Fruit fly (Drosophila melanogaster) whole organism: ENCODE data around the gene CG43137.
A peak's percentile ranks its signal among the peaks of the same experiment; 100 is the strongest.

Source experiments
- CG8478 ChIP-seq: fragments of >200 bp; optimal IDR thresholded peaks from 2 replicates; lab custom pipeline; 2018; ENCODE audit warnings: inconsistent platforms
- Dll ChIP-seq: fragments of >200 bp; optimal IDR thresholded peaks from 2 replicates; lab custom pipeline; 2017
- EcR ChIP-seq, 2 experiments: fragments of >200 bp; optimal IDR thresholded peaks; 2 replicates each; lab custom pipeline; 2017; ENCODE audit warnings: missing biosample characterization in 2 of 2, missing genetic modification characterization in 2 of 2, missing genetic modification reagents in 2 of 2
- pan ChIP-seq: fragments of >200 bp; optimal IDR thresholded peaks from 2 replicates; lab custom pipeline; 2017
- psq ChIP-seq: fragments of >200 bp; optimal IDR thresholded peaks from 2 replicates; lab custom pipeline; 2017
- usp ChIP-seq: fragments of >200 bp; optimal IDR thresholded peaks from 2 replicates; lab custom pipeline; 2017; ENCODE audit warnings: missing biosample characterization, missing genetic modification characterization, mixed read lengths

Gene CG43137

dm6 chrX:5885973-5886372 is 21.0 kb upstream of the CG43137 start:
- TF ChIP-seq usp (GFP tag; lab: Kevin White, UChicago) (no peak), EcR (GFP tag; optimal IDR thresholded peaks at IDR 0.05; lab: Kevin White, UChicago) (no peak), psq (no peak), CG8478 (no peak), pan (lab: Kevin White, UChicago) (no peak), Dll (no peak)

- no peak for TF ChIP-seq psq
- TF ChIP-seq Dll = no peak
- TF ChIP-seq CG8478 = no peak
- TF ChIP-seq EcR (GFP tag; optimal IDR thresholded peaks at IDR 0.05; lab: Kevin White, UChicago) = no peak
- TF ChIP-seq usp (GFP tag; lab: Kevin White, UChicago) = no peak
- TF ChIP-seq pan (lab: Kevin White, UChicago) = no peak
Measured at dm6 chrX:5885521-5885920, 20.6 kb upstream of the CG43137 start.

- TF ChIP-seq psq (no peak), pan (lab: Kevin White, UChicago) (no peak), CG8478 (no peak), EcR (GFP tag; optimal IDR thresholded peaks at IDR 0.05; lab: Kevin White, UChicago) (no peak), usp (GFP tag; lab: Kevin White, UChicago) (no peak), Dll (no peak)
Measured at dm6 chrX:5884887-5885286, 19.9 kb upstream of the CG43137 start.

dm6 chrX:5884294-5884693 is 19.3 kb upstream of the CG43137 start:
- no peak for TF ChIP-seq usp (GFP tag; lab: Kevin White, UChicago)
- no peak for TF ChIP-seq CG8478
- TF ChIP-seq EcR (GFP tag; optimal IDR thresholded peaks at IDR 0.05; lab: Kevin White, UChicago) = no peak
- no peak for TF ChIP-seq psq
- no peak for TF ChIP-seq Dll
- TF ChIP-seq pan (lab: Kevin White, UChicago) = no peak

- TF ChIP-seq psq = no peak
- TF ChIP-seq EcR (GFP tag; optimal IDR thresholded peaks at IDR 0.05; lab: Kevin White, UChicago) = no peak
- no peak for TF ChIP-seq Dll
- TF ChIP-seq pan (lab: Kevin White, UChicago) = no peak
- no peak for TF ChIP-seq CG8478
- TF ChIP-seq usp (GFP tag; lab: Kevin White, UChicago) = no peak
Measured at dm6 chrX:5883394-5883793, 18.4 kb upstream of the CG43137 start.

- no peak for TF ChIP-seq Dll
- TF ChIP-seq CG8478 = peak; percentile 42
- TF ChIP-seq EcR (GFP tag; optimal IDR thresholded peaks at IDR 0.05; lab: Kevin White, UChicago) = no peak
- no peak for TF ChIP-seq pan (lab: Kevin White, UChicago)
- no peak for TF ChIP-seq usp (GFP tag; lab: Kevin White, UChicago)
- TF ChIP-seq psq = no peak
Measured at dm6 chrX:5880139-5880924, 15.4 kb upstream of the CG43137 start.

dm6 chrX:5879543-5879943 is 14.6 kb upstream of the CG43137 start, which contains the start of the genes Usp30 and CG16721:
Usp30 (minus strand) TSS chrX:5879787.
CG16721 (plus strand) TSS chrX:5879869.
- TF ChIP-seq CG8478 (no peak), psq (no peak), EcR (GFP tag; optimal IDR thresholded peaks at IDR 0.05; lab: Kevin White, UChicago) (no peak), pan (lab: Kevin White, UChicago) (no peak), usp (GFP tag; lab: Kevin White, UChicago) (no peak), Dll (no peak)

dm6 chrX:5876584-5876983 is 11.6 kb upstream of the CG43137 start, which contains the start of gene mof:
mof (minus strand) TSS chrX:5876853.
- no peak for TF ChIP-seq EcR (GFP tag; optimal IDR thresholded peaks at IDR 0.05; lab: Kevin White, UChicago)
- no peak for TF ChIP-seq usp (GFP tag; lab: Kevin White, UChicago)
- TF ChIP-seq pan (lab: Kevin White, UChicago) = no peak
- TF ChIP-seq psq = no peak
- no peak for TF ChIP-seq Dll
- no peak for TF ChIP-seq CG8478

- no peak for TF ChIP-seq psq
- no peak for TF ChIP-seq CG8478
- TF ChIP-seq usp (GFP tag; lab: Kevin White, UChicago) = no peak
- no peak for TF ChIP-seq EcR (GFP tag; optimal IDR thresholded peaks at IDR 0.05; lab: Kevin White, UChicago)
- no peak for TF ChIP-seq pan (lab: Kevin White, UChicago)
- TF ChIP-seq Dll = no peak
Measured at dm6 chrX:5873164-5873563, 8.2 kb upstream of the CG43137 start, which contains the start of gene GAA1. GAA1 (minus strand) TSS chrX:5873357.

dm6 chrX:5868795-5869194 is 3.8 kb upstream of the CG43137 start, which contains the start of gene CG15764:
CG15764 (plus strand) TSS chrX:5869095.
- TF ChIP-seq EcR (GFP tag; optimal IDR thresholded peaks at IDR 0.05; lab: Kevin White, UChicago) (no peak), Dll (no peak), usp (GFP tag; lab: Kevin White, UChicago) (no peak)

- no peak for TF ChIP-seq pan (lab: Kevin White, UChicago)
- TF ChIP-seq EcR (GFP tag; optimal IDR thresholded peaks at IDR 0.05; lab: Kevin White, UChicago) = no peak
- TF ChIP-seq CG8478 = no peak
- no peak for TF ChIP-seq psq
- no peak for TF ChIP-seq Dll
- TF ChIP-seq usp (GFP tag; lab: Kevin White, UChicago) = no peak
Measured at dm6 chrX:5866095-5866494, 1.1 kb upstream of the CG43137 start.

dm6 chrX:5853461-5853860 is 11.5 kb downstream of the CG43137 start, which contains the start of gene CG43136:
CG43136 (plus strand) TSS chrX:5853761.
- no peak for TF ChIP-seq usp (GFP tag; lab: Kevin White, UChicago)
- no peak for TF ChIP-seq psq
- TF ChIP-seq Dll = no peak
- no peak for TF ChIP-seq pan (lab: Kevin White, UChicago)
- no peak for TF ChIP-seq CG8478
- TF ChIP-seq EcR (GFP tag; optimal IDR thresholded peaks at IDR 0.05; lab: Kevin White, UChicago) = no peak

dm6 chrX:5852677-5853076 is 12.3 kb downstream of the CG43137 start:
- TF ChIP-seq Dll = no peak
